Worm (Caenorhabditis elegans): ENCODE data around the gene ltd-1.
A peak's percentile ranks its signal among the peaks of the same experiment; 100 is the strongest.

ce11 chrII:8128273-8129039 is 35.9 kb upstream of the ltd-1 start:
- no peak for TF ChIP-seq sptf-1 (tag; optimal IDR thresholded peaks at IDR 0.05)
- no peak for TF ChIP-seq C34B4.2 (tag; optimal IDR thresholded peaks at IDR 0.05)
- TF ChIP-seq ama-1 (optimal IDR thresholded peaks at IDR 0.05), result no peak
- peak; percentile 70 for TF ChIP-seq grh-1 (GFP tag; IDR thresholded peaks at IDR 0.05)
- no peak for TF ChIP-seq ceh-63 (GFP tag; optimal IDR thresholded peaks at IDR 0.05)

All from whole organism, L1 larva.